Fruit fly (Drosophila melanogaster) whole organism, embryonic: Measurements from ENCODE around the gene CG17028.
A peak's percentile ranks its signal among the peaks of the same experiment; 100 is the strongest.

Experiments used
- Aef1 ChIP-seq: fragments of 200-800 bp; sonication (Bioruptor generic); IDR thresholded peaks from 3 replicates; pipeline ENCODE4 v1.3.6; 2022; ENCODE audit warnings: missing biosample characterization, missing genetic modification characterization
- B-H1 ChIP-seq: fragments of 200-800 bp; sonication (Bioruptor generic); IDR thresholded peaks from 3 replicates; pipeline ENCODE4 v1.3.6; 2022; ENCODE audit warnings: missing biosample characterization, missing genetic modification characterization
- Blimp-1 ChIP-seq: fragments of 200-800 bp; sonication (Bioruptor generic); optimal IDR thresholded peaks from 3 replicates; lab custom pipeline; 2018; ENCODE audit warnings: missing biosample characterization, missing genetic modification characterization, mild to moderate bottlenecking, moderate library complexity, missing genetic modification reagents
- Bteb2 ChIP-seq: fragments of 200-800 bp; sonication (Bioruptor generic); optimal IDR thresholded peaks from 2 replicates; lab custom pipeline; 2016; ENCODE audit warnings: missing biosample characterization, missing genetic modification characterization
- CG10267 ChIP-seq: fragments of 200-800 bp; sonication (Bioruptor generic); optimal IDR thresholded peaks from 2 replicates; lab custom pipeline; 2018; ENCODE audit warnings: missing biosample characterization, mild to moderate bottlenecking, missing genetic modification characterization, moderate library complexity
- CG10979 ChIP-seq: fragments of 200-800 bp; sonication (Bioruptor generic); optimal IDR thresholded peaks from 2 replicates; lab custom pipeline; 2018; ENCODE audit warnings: missing biosample characterization, mild to moderate bottlenecking, missing genetic modification characterization, moderate library complexity
- CG11504 ChIP-seq: fragments of 200-800 bp; sonication (Bioruptor generic); optimal IDR thresholded peaks from 3 replicates; lab custom pipeline; 2019; ENCODE audit warnings: missing biosample characterization, mild to moderate bottlenecking, missing genetic modification characterization, moderate library complexity
- CG12391 ChIP-seq: fragments of 200-800 bp; sonication (Bioruptor generic); optimal IDR thresholded peaks from 3 replicates; lab custom pipeline; 2018; ENCODE audit warnings: missing biosample characterization, mild to moderate bottlenecking, missing genetic modification characterization, moderate library complexity
- CG14710 ChIP-seq: fragments of 200-800 bp; sonication (Bioruptor generic); optimal IDR thresholded peaks from 3 replicates; lab custom pipeline; 2019; ENCODE audit warnings: missing biosample characterization, mild to moderate bottlenecking, missing genetic modification characterization, moderate library complexity
- CG15696 ChIP-seq: fragments of 200-800 bp; sonication (Bioruptor generic); optimal IDR thresholded peaks from 2 replicates; lab custom pipeline; 2019; ENCODE audit warnings: missing biosample characterization, mild to moderate bottlenecking, missing genetic modification characterization, moderate library complexity
- CG1602 ChIP-seq: fragments of 200-800 bp; sonication (Bioruptor generic); optimal IDR thresholded peaks from 3 replicates; lab custom pipeline; 2016; ENCODE audit warnings: missing biosample characterization, missing genetic modification characterization
- CG17361 ChIP-seq: fragments of 200-800 bp; sonication (Bioruptor generic); IDR thresholded peaks from 3 replicates; pipeline ENCODE4 v1.3.6; 2022; ENCODE audit warnings: missing biosample characterization, missing genetic modification characterization
- CG18262 ChIP-seq: fragments of 200-800 bp; optimal IDR thresholded peaks from 3 replicates; lab custom pipeline; 2019; ENCODE audit warnings: missing biosample characterization, mild to moderate bottlenecking, missing genetic modification characterization, moderate library complexity
- CG2712 ChIP-seq: fragments of 200-800 bp; optimal IDR thresholded peaks from 3 replicates; lab custom pipeline; 2019; ENCODE audit warnings: missing biosample characterization, mild to moderate bottlenecking, missing genetic modification characterization, moderate library complexity
- CG31365 ChIP-seq: fragments of 200-800 bp; sonication (Bioruptor generic); optimal IDR thresholded peaks from 2 replicates; lab custom pipeline; 2018; ENCODE audit warnings: missing biosample characterization, mild to moderate bottlenecking, missing genetic modification characterization
- CG31388 ChIP-seq: fragments of 200-800 bp; sonication (Bioruptor generic); optimal IDR thresholded peaks from 2 replicates; lab custom pipeline; 2016; ENCODE audit warnings: missing biosample characterization, missing genetic modification characterization
- CG42726 ChIP-seq: fragments of 200-800 bp; sonication (Bioruptor generic); IDR thresholded peaks from 2 replicates; pipeline ENCODE4 v1.3.6; 2022; ENCODE audit warnings: missing biosample characterization, missing genetic modification characterization; ENCODE audit not compliant: partially characterized antibody
- CG6254 ChIP-seq: fragments of 200-800 bp; sonication (Bioruptor generic); optimal IDR thresholded peaks from 3 replicates; lab custom pipeline; 2017; ENCODE audit warnings: mild to moderate bottlenecking, missing biosample characterization, missing genetic modification reagents, missing genetic modification characterization
- CG7556 ChIP-seq: fragments of 200-800 bp; sonication (Bioruptor generic); optimal IDR thresholded peaks from 2 replicates; lab custom pipeline; 2017; ENCODE audit warnings: missing biosample characterization, mild to moderate bottlenecking, missing genetic modification characterization
- CG7839 ChIP-seq: fragments of 200-800 bp; sonication (Bioruptor generic); optimal IDR thresholded peaks from 3 replicates; lab custom pipeline; 2018; ENCODE audit warnings: missing biosample characterization, mild to moderate bottlenecking, missing genetic modification characterization, moderate library complexity
- CG8388 ChIP-seq: fragments of 200-800 bp; sonication (Bioruptor generic); optimal IDR thresholded peaks from 2 replicates; lab custom pipeline; 2019; ENCODE audit warnings: missing biosample characterization, mild to moderate bottlenecking, missing genetic modification characterization, moderate library complexity
- CG9727 ChIP-seq: fragments of 200-800 bp; sonication (Bioruptor generic); optimal IDR thresholded peaks from 3 replicates; lab custom pipeline; 2017; ENCODE audit warnings: missing biosample characterization, mild to moderate bottlenecking, missing genetic modification characterization
- D19A ChIP-seq: fragments of 200-800 bp; optimal IDR thresholded peaks from 3 replicates; lab custom pipeline; 2019; ENCODE audit warnings: missing biosample characterization, mild to moderate bottlenecking, missing genetic modification characterization, moderate library complexity
- Dref ChIP-seq: fragments of 200-800 bp; sonication (Bioruptor generic); IDR thresholded peaks from 2 replicates; pipeline ENCODE4 v1.3.6; 2022; ENCODE audit warnings: missing biosample characterization, missing genetic modification characterization
- Gug ChIP-seq: fragments of 200-800 bp; sonication (Bioruptor generic); IDR thresholded peaks from 4 replicates; pipeline ENCODE4 v1.3.6; 2022; ENCODE audit warnings: missing biosample characterization, missing genetic modification characterization
- Hey ChIP-seq: fragments of 200-800 bp; sonication (Bioruptor generic); optimal IDR thresholded peaks from 3 replicates; lab custom pipeline; 2018; ENCODE audit warnings: missing biosample characterization, mild to moderate bottlenecking, missing genetic modification characterization
- Hr78 ChIP-seq, 2 experiments: fragments of 200-800 bp in 1 of 2; fragments of >200 bp in 1 of 2; sonication (Bioruptor generic) in 1 of 2; optimal IDR thresholded peaks; 2 replicates each; lab custom pipeline; 2017 to 2019; ENCODE audit warnings: missing biosample characterization in 2 of 2, missing genetic modification characterization in 2 of 2, mild to moderate bottlenecking in 1 of 2, moderate library complexity in 1 of 2
- NK7.1 ChIP-seq: fragments of 200-800 bp; sonication (Bioruptor generic); optimal IDR thresholded peaks from 3 replicates; lab custom pipeline; 2016; ENCODE audit warnings: missing biosample characterization, missing genetic modification characterization
- Xrp1 ChIP-seq: fragments of 200-800 bp; sonication (Bioruptor generic); IDR thresholded peaks from 2 replicates; pipeline ENCODE4 v1.3.6; 2022; ENCODE audit warnings: missing biosample characterization, missing genetic modification characterization
- abd-A ChIP-seq: fragments of 200-800 bp; sonication (Bioruptor generic); optimal IDR thresholded peaks from 3 replicates; lab custom pipeline; 2019; ENCODE audit warnings: missing biosample characterization, mild to moderate bottlenecking, missing genetic modification characterization, moderate library complexity
- bcd ChIP-seq: fragments of 200-800 bp; sonication (Bioruptor generic); optimal IDR thresholded peaks from 2 replicates; lab custom pipeline; 2017; ENCODE audit warnings: missing biosample characterization, mild to moderate bottlenecking, missing genetic modification characterization
- dmrt11E ChIP-seq: fragments of 200-800 bp; sonication (Bioruptor generic); optimal IDR thresholded peaks from 3 replicates; lab custom pipeline; 2018; ENCODE audit warnings: missing biosample characterization, mild to moderate bottlenecking, missing genetic modification characterization, moderate library complexity
- dmrt99B ChIP-seq: fragments of 200-800 bp; sonication (Bioruptor generic); optimal IDR thresholded peaks from 2 replicates; lab custom pipeline; 2018; ENCODE audit warnings: missing biosample characterization, mild to moderate bottlenecking, missing genetic modification characterization, moderate library complexity
- fd96Cb ChIP-seq: fragments of 200-800 bp; sonication (Bioruptor generic); optimal IDR thresholded peaks from 2 replicates; lab custom pipeline; 2018; ENCODE audit warnings: missing biosample characterization, mild to moderate bottlenecking, missing genetic modification characterization, moderate library complexity
- ftz-f1 ChIP-seq: fragments of 200-800 bp; sonication (Bioruptor generic); optimal IDR thresholded peaks from 2 replicates; lab custom pipeline; 2016; ENCODE audit warnings: missing biosample characterization, missing genetic modification characterization
- gce ChIP-seq: fragments of 200-800 bp; sonication (Bioruptor generic); IDR thresholded peaks from 3 replicates; pipeline ENCODE4 v1.3.6; 2022; ENCODE audit warnings: missing biosample characterization, missing genetic modification characterization
- gcm2 ChIP-seq: fragments of 200-800 bp; sonication (Bioruptor generic); optimal IDR thresholded peaks from 2 replicates; lab custom pipeline; 2016; ENCODE audit warnings: missing biosample characterization, missing genetic modification characterization
- gem ChIP-seq: fragments of 200-800 bp; sonication (Bioruptor generic); optimal IDR thresholded peaks from 2 replicates; lab custom pipeline; 2019; ENCODE audit warnings: missing biosample characterization, mild to moderate bottlenecking, missing genetic modification characterization, moderate library complexity
- gt ChIP-seq: fragments of 200-800 bp; sonication (Bioruptor generic); IDR thresholded peaks from 2 replicates; pipeline ENCODE4 v1.3.6; 2022; ENCODE audit warnings: missing biosample characterization, missing genetic modification characterization
- kay ChIP-seq: fragments of 200-800 bp; sonication (Bioruptor generic); optimal IDR thresholded peaks from 2 replicates; lab custom pipeline; 2016; ENCODE audit warnings: missing biosample characterization, missing genetic modification characterization
- lab ChIP-seq: fragments of 200-800 bp; sonication (Bioruptor generic); optimal IDR thresholded peaks from 3 replicates; lab custom pipeline; 2017; ENCODE audit warnings: missing biosample characterization, missing genetic modification characterization, mild to moderate bottlenecking, moderate library complexity, missing genetic modification reagents
- lola ChIP-seq, 3 experiments: fragments of >200 bp in 2 of 3; fragments of 200-800 bp in 1 of 3; sonication (Bioruptor generic) in 1 of 3; optimal IDR thresholded peaks; 2 replicates each; lab custom pipeline; 2017 to 2019; ENCODE audit warnings: missing biosample characterization in 3 of 3, missing genetic modification characterization in 3 of 3, mild to moderate bottlenecking in 1 of 3, moderate library complexity in 1 of 3
- onecut ChIP-seq: fragments of 200-800 bp; sonication (Bioruptor generic); IDR thresholded peaks from 2 replicates; pipeline ENCODE4 v1.3.6; 2022; ENCODE audit warnings: missing biosample characterization, missing genetic modification characterization
- phol ChIP-seq: fragments of 200-800 bp; sonication (Bioruptor generic); optimal IDR thresholded peaks from 3 replicates; lab custom pipeline; 2018; ENCODE audit warnings: missing biosample characterization, mild to moderate bottlenecking, missing genetic modification characterization, moderate library complexity
- pnt ChIP-seq: fragments of 200-800 bp; sonication (Bioruptor generic); optimal IDR thresholded peaks from 3 replicates; lab custom pipeline; 2016; ENCODE audit warnings: missing biosample characterization, missing genetic modification characterization
- row ChIP-seq: fragments of 200-800 bp; sonication (Bioruptor generic); IDR thresholded peaks from 3 replicates; pipeline ENCODE4 v1.3.6; 2022; ENCODE audit warnings: missing biosample characterization, missing genetic modification characterization
- tin ChIP-seq: fragments of 200-800 bp; sonication (Bioruptor generic); optimal IDR thresholded peaks from 3 replicates; lab custom pipeline; 2016; ENCODE audit warnings: missing biosample characterization, missing genetic modification characterization
- zen ChIP-seq: fragments of 200-800 bp; sonication (Bioruptor generic); optimal IDR thresholded peaks from 3 replicates; lab custom pipeline; 2018; ENCODE audit warnings: missing biosample characterization, mild to moderate bottlenecking, missing genetic modification characterization, moderate library complexity
- zfh2 ChIP-seq: fragments of 200-800 bp; sonication (Bioruptor generic); optimal IDR thresholded peaks from 2 replicates; lab custom pipeline; 2016; ENCODE audit warnings: missing biosample characterization, missing genetic modification characterization

The CG17028 gene

dm6 chr3L:16016911-16017310 is 38.6 kb downstream of the CG17028 start:
- TF ChIP-seq CG7839 (tag; lab: Kevin White, UChicago) (no peak), gem (tag; lab: Kevin White, UChicago) (peak; percentile 16), Xrp1 (GFP tag; lab: Robert Waterston, UW) (peak; percentile 36), lab (no peak), phol (tag; lab: Kevin White, UChicago) (peak; percentile 26), Blimp-1 (GFP tag; lab: Kevin White, UChicago) (peak; percentile 46), CG10979 (tag; lab: Kevin White, UChicago) (peak; percentile 43), CG7556 (GFP tag; lab: Kevin White, UChicago) (peak; percentile 15), CG9727 (GFP tag; lab: Kevin White, UChicago) (peak; percentile 23), lola (GFP tag; optimal IDR thresholded peaks at IDR 0.05; lab: Kevin White, UChicago) (peak in 1 of 3 experiments; percentile 64), gt (no peak), CG31388 (GFP tag; lab: Kevin White, UChicago) (no peak), onecut (GFP tag; lab: Robert Waterston, UW) (no peak), Hr78 (GFP tag; optimal IDR thresholded peaks at IDR 0.05; lab: Kevin White, UChicago) (no peak), CG42726 (GFP tag; lab: Robert Waterston, UW) (no peak), CG8388 (GFP tag; lab: Kevin White, UChicago) (peak; percentile 1), dmrt11E (tag; lab: Kevin White, UChicago) (peak; percentile 43), CG17361 (peak; percentile 70; the same call in 2 of the 3 replicates), Gug (GFP tag; lab: Robert Waterston, UW) (0 out of 4 replicates have a peak, but pooled peaks have one; percentile 12), CG11504 (tag; lab: Kevin White, UChicago) (peak; percentile 17), CG6254 (GFP tag; lab: Kevin White, UChicago) (peak; percentile 15), ftz-f1 (GFP tag; lab: Kevin White, UChicago) (no peak), Hey (no peak), D19A (tag; lab: Kevin White, UChicago) (peak; percentile 29), tin (GFP tag; lab: Kevin White, UChicago) (peak; percentile 3), bcd (GFP tag; lab: Kevin White, UChicago) (no peak), Dref (GFP tag; lab: Robert Waterston, UW) (no peak), gce (GFP tag; lab: Robert Waterston, UW) (no peak), CG14710 (tag; lab: Kevin White, UChicago) (peak; percentile 60), dmrt99B (tag; lab: Kevin White, UChicago) (peak; percentile 11), fd96Cb (peak; percentile 36), CG18262 (peak; percentile 54), CG1602 (GFP tag; lab: Kevin White, UChicago) (no peak), pnt (GFP tag; lab: Kevin White, UChicago) (no peak), row (GFP tag; lab: Robert Waterston, UW) (0 out of 3 replicates have a peak, but pooled peaks have one; percentile 24), abd-A (no peak), CG31365 (tag; lab: Kevin White, UChicago) (no peak), CG12391 (peak; percentile 14), NK7.1 (GFP tag; lab: Kevin White, UChicago) (no peak), CG15696 (tag; lab: Kevin White, UChicago) (peak; percentile 14), B-H1 (GFP tag; lab: Robert Waterston, UW) (no peak), kay (GFP tag; lab: Kevin White, UChicago) (no peak), gcm2 (no peak), CG10267 (tag; lab: Kevin White, UChicago) (peak; percentile 46), Aef1 (GFP tag; lab: Robert Waterston, UW) (no peak), zen (tag; lab: Kevin White, UChicago) (no peak), Bteb2 (GFP tag; lab: Kevin White, UChicago) (no peak), zfh2 (GFP tag; lab: Kevin White, UChicago) (no peak), CG2712 (tag; lab: Kevin White, UChicago) (peak; percentile 43)
